Worm (Caenorhabditis elegans): ENCODE measurements around the gene F48F7.5.

ce11 chrX:13929534-13929933 is 45.9 kb upstream of the F48F7.5 start, which contains the start of gene meg-1:
- TF ChIP-seq elt-1 (tag; optimal IDR thresholded peaks at IDR 0.05) (no peak), ztf-1 (GFP tag; conservative IDR thresholded peaks at IDR 0.05) (no peak), lin-39 (tag; optimal IDR thresholded peaks at IDR 0.05) (no peak), elt-3 (tag; optimal IDR thresholded peaks at IDR 0.05) (no peak), lin-13 (GFP tag; optimal IDR thresholded peaks at IDR 0.05) (no peak), unc-62 (GFP tag; optimal IDR thresholded peaks at IDR 0.05) (no peak), ceh-82 (tag; optimal IDR thresholded peaks at IDR 0.05) (no peak), nhr-11 (tag; optimal IDR thresholded peaks at IDR 0.05) (no peak), nhr-10 (tag; optimal IDR thresholded peaks at IDR 0.05) (no peak), gmeb-1 (tag; optimal IDR thresholded peaks at IDR 0.05) (no peak), blmp-1 (tag; optimal IDR thresholded peaks at IDR 0.05; ENCODE audit: insufficient read depth) (no peak), zag-1 (tag; optimal IDR thresholded peaks at IDR 0.05) (no peak), nhr-12 (tag; optimal IDR thresholded peaks at IDR 0.05) (no peak)

Measured in whole organism, L2 larva.